Fruit fly (Drosophila melanogaster) whole organism, wandering third instar larva: Measurements from ENCODE around the gene Ncc69.
A peak's percentile ranks its signal among the peaks of the same experiment; 100 is the strongest.

Experiments
- Dif ChIP-seq: fragments of 200-275, 200-300 bp; sonication (Bioruptor generic); optimal IDR thresholded peaks from 2 replicates; lab custom pipeline; 2018; ENCODE audit warnings: missing biosample characterization, missing genetic modification characterization; ENCODE audit not compliant: partially characterized antibody
- Jra ChIP-seq: sonication (Bioruptor generic); optimal IDR thresholded peaks from 2 replicates; lab custom pipeline; 2016; ENCODE audit warnings: missing biosample characterization, missing genetic modification characterization
- Mio ChIP-seq: sonication (Bioruptor generic); optimal IDR thresholded peaks from 2 replicates; lab custom pipeline; 2016; ENCODE audit warnings: missing biosample characterization, missing genetic modification characterization
- Myc ChIP-seq: fragments of >200 bp; optimal IDR thresholded peaks from 2 replicates; lab custom pipeline; 2017
- dsf ChIP-seq: sonication (Bioruptor generic); optimal IDR thresholded peaks from 2 replicates; lab custom pipeline; 2016; ENCODE audit warnings: missing biosample characterization, missing genetic modification characterization, borderline replicate concordance
- ey ChIP-seq: fragments of 200-800 bp; sonication (Bioruptor generic); optimal IDR thresholded peaks from 2 replicates; lab custom pipeline; 2016; ENCODE audit warnings: missing biosample characterization, missing genetic modification characterization
- fru ChIP-seq: fragments of 200-800 bp; sonication (Bioruptor generic); optimal IDR thresholded peaks from 3 replicates; lab custom pipeline; 2016; ENCODE audit warnings: missing biosample characterization, mild to moderate bottlenecking, missing genetic modification characterization
- h ChIP-seq: fragments of 200-800 bp; sonication (Bioruptor generic); optimal IDR thresholded peaks from 3 replicates; lab custom pipeline; 2016; ENCODE audit warnings: missing biosample characterization, mild to moderate bottlenecking, missing genetic modification characterization
- lola ChIP-seq: fragments of >200 bp; optimal IDR thresholded peaks from 2 replicates; lab custom pipeline; 2017; ENCODE audit warnings: missing biosample characterization, missing genetic modification characterization
- psq ChIP-seq: fragments of 200-800 bp; sonication (Bioruptor generic); optimal IDR thresholded peaks from 3 replicates; lab custom pipeline; 2017; ENCODE audit warnings: missing biosample characterization, mild to moderate bottlenecking, missing genetic modification characterization, moderate library complexity
- woc ChIP-seq: sonication (Bioruptor generic); optimal IDR thresholded peaks from 2 replicates; lab custom pipeline; 2016; ENCODE audit warnings: missing biosample characterization, mild to moderate bottlenecking, missing genetic modification characterization

DNA sequence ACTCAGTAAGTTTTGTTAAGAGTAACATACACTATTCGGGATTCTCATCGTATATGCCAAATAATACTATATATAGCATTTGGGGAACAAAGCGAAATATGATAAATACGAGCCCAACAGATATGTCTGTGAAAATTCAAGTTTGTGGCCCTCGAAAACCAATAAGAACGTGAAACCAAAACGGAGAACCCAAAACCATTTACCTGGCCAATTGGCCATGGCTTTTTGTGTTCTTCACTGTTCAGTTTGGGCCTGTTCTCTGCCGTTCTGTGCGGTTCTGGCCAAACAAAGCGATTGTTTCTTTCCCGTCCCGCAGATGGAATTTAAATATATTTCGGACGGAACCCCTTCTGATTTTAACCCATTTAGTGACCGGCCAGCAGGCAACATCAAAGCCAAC, 4.2 kb downstream of the Ncc69 start:
- TF ChIP-seq fru: no peak
- no peak for TF ChIP-seq dsf (GFP tag; lab: Kevin White, UChicago)
- no peak for TF ChIP-seq Jra (GFP tag; lab: Kevin White, UChicago)
- TF ChIP-seq h: no peak
- TF ChIP-seq woc: no peak
- TF ChIP-seq ey (GFP tag; lab: Kevin White, UChicago): no peak
- peak; percentile 84 for TF ChIP-seq psq (GFP tag; lab: Kevin White, UChicago)
- no peak for TF ChIP-seq Mio (GFP tag; lab: Kevin White, UChicago)
- no peak for TF ChIP-seq Myc (lab: Kevin White, UChicago)
- no peak for TF ChIP-seq lola
- no peak for TF ChIP-seq Dif (GFP tag; lab: Kevin White, UChicago)
